Worm (Caenorhabditis elegans) whole organism, L3 larva: Measurements from ENCODE around the gene sru-23.
"Not testable (repeated sequence)": the region's sequence is repeated elsewhere in the genome, so short reads cannot be mapped to it uniquely, and the experiment has no call there.

Experiments used
- aly-2 ChIP-seq: fragments of 150-350 bp; optimal IDR thresholded peaks from 2 replicates; lab custom pipeline; 2014; ENCODE audit warnings: missing biosample characterization, missing genetic modification characterization
- ceh-16 ChIP-seq: sonication (generic microtip); optimal IDR thresholded peaks from 2 replicates; lab custom pipeline; 2017; ENCODE audit warnings: missing biosample characterization, missing genetic modification characterization
- ceh-82 ChIP-seq: fragments of 150-350 bp; optimal IDR thresholded peaks from 2 replicates; lab custom pipeline; 2014; ENCODE audit warnings: missing biosample characterization, missing genetic modification characterization
- ceh-9 ChIP-seq: sonication (generic microtip); optimal IDR thresholded peaks from 2 replicates; lab custom pipeline; 2018; ENCODE audit warnings: missing biosample characterization, missing genetic modification characterization
- daf-12 ChIP-seq: fragments of 150-350 bp; optimal IDR thresholded peaks from 2 replicates; lab custom pipeline; 2014; ENCODE audit warnings: missing biosample characterization, missing genetic modification reagents, missing genetic modification characterization
- egl-27 ChIP-seq: sonication (generic microtip); optimal IDR thresholded peaks from 4 replicates; lab custom pipeline; 2017; ENCODE audit warnings: missing biosample characterization, missing genetic modification reagents, missing genetic modification characterization
- egl-5 ChIP-seq: fragments of 150-350 bp; optimal IDR thresholded peaks from 2 replicates; lab custom pipeline; 2017; ENCODE audit warnings: missing biosample characterization, missing genetic modification reagents, missing genetic modification characterization, inconsistent platforms
- elt-1 ChIP-seq: fragments of 150-350 bp; optimal IDR thresholded peaks from 2 replicates; lab custom pipeline; 2014; ENCODE audit warnings: missing biosample characterization, missing genetic modification characterization
- elt-2 ChIP-seq: sonication (generic microtip); optimal IDR thresholded peaks from 2 replicates; lab custom pipeline; 2016; ENCODE audit warnings: missing genetic modification reagents, mild to moderate bottlenecking, missing genetic modification characterization, missing compliant biosample characterization
- elt-3 ChIP-seq, 3 experiments: fragments of 150-350 bp in 1 of 3; sonication (generic microtip) in 2 of 3; optimal IDR thresholded peaks; 2 replicates in 2 of 3; 4 replicates in 1 of 3; lab custom pipeline; 2014 to 2017; ENCODE audit warnings: missing biosample characterization in 3 of 3, missing genetic modification characterization in 3 of 3
- eor-1 ChIP-seq, 2 experiments: fragments of 150-350 bp; optimal IDR thresholded peaks; 2 replicates each; lab custom pipeline; 2014 to 2018; ENCODE audit warnings: missing biosample characterization in 2 of 2, missing genetic modification characterization in 2 of 2
- fkh-10 ChIP-seq: sonication (generic microtip); optimal IDR thresholded peaks from 2 replicates; lab custom pipeline; 2017; ENCODE audit warnings: missing biosample characterization, missing genetic modification reagents, missing genetic modification characterization
- fkh-2 ChIP-seq: fragments of 150-350 bp; optimal IDR thresholded peaks from 2 replicates; lab custom pipeline; 2014; ENCODE audit warnings: missing biosample characterization, missing genetic modification reagents, missing genetic modification characterization
- fos-1 ChIP-seq: fragments of 150-350 bp; optimal IDR thresholded peaks from 2 replicates; lab custom pipeline; 2014; ENCODE audit warnings: missing biosample characterization, missing genetic modification characterization
- lsy-12 ChIP-seq: sonication (generic microtip); optimal IDR thresholded peaks from 2 replicates; lab custom pipeline; 2016; ENCODE audit warnings: mild to moderate bottlenecking, missing genetic modification characterization, missing compliant biosample characterization
- mdl-1 ChIP-seq: fragments of 150-350 bp; optimal IDR thresholded peaks from 2 replicates; lab custom pipeline; 2014; ENCODE audit warnings: missing biosample characterization, missing genetic modification characterization
- mml-1 ChIP-seq: fragments of 150-350 bp; sonication (generic microtip); optimal IDR thresholded peaks from 3 replicates; lab custom pipeline; 2014; ENCODE audit warnings: missing biosample characterization, missing genetic modification characterization
- nhr-11 ChIP-seq: fragments of 150-350 bp; optimal IDR thresholded peaks from 2 replicates; lab custom pipeline; 2014; ENCODE audit warnings: missing biosample characterization, missing genetic modification characterization
- nhr-12 ChIP-seq: fragments of 150-350 bp; optimal IDR thresholded peaks from 2 replicates; lab custom pipeline; 2014; ENCODE audit warnings: missing biosample characterization, missing genetic modification characterization
- nhr-23 ChIP-seq: fragments of 150-350 bp; optimal IDR thresholded peaks from 2 replicates; lab custom pipeline; 2014; ENCODE audit warnings: missing biosample characterization, missing genetic modification reagents, missing genetic modification characterization
- nhr-237 ChIP-seq: fragments of 150-350 bp; optimal IDR thresholded peaks from 2 replicates; lab custom pipeline; 2014; ENCODE audit warnings: missing biosample characterization, missing genetic modification characterization
- nhr-25 ChIP-seq: sonication (generic microtip); optimal IDR thresholded peaks from 2 replicates; lab custom pipeline; 2017; ENCODE audit warnings: missing biosample characterization, missing genetic modification characterization
- nhr-43 ChIP-seq: sonication (generic microtip); optimal IDR thresholded peaks from 2 replicates; lab custom pipeline; 2016; ENCODE audit warnings: mild to moderate bottlenecking, missing genetic modification characterization, missing compliant biosample characterization; ENCODE audit not compliant: poor library complexity, severe bottlenecking
- nhr-67 ChIP-seq: fragments of 150-350 bp; optimal IDR thresholded peaks from 2 replicates; lab custom pipeline; 2014; ENCODE audit warnings: missing biosample characterization, missing genetic modification characterization
- nhr-76 ChIP-seq: fragments of 150-350 bp; sonication (generic microtip); optimal IDR thresholded peaks from 5 replicates; lab custom pipeline; 2014; ENCODE audit warnings: missing biosample characterization, missing genetic modification characterization
- nhr-77 ChIP-seq: fragments of 150-350 bp; optimal IDR thresholded peaks from 2 replicates; lab custom pipeline; 2014; ENCODE audit warnings: missing biosample characterization, missing genetic modification characterization
- pha-4 ChIP-seq: fragments of 150-350 bp; optimal IDR thresholded peaks from 2 replicates; lab custom pipeline; 2014; ENCODE audit warnings: missing biosample characterization, missing genetic modification reagents, missing genetic modification characterization
- pqm-1 ChIP-seq: fragments of 150-350 bp; optimal IDR thresholded peaks from 2 replicates; lab custom pipeline; 2017; ENCODE audit warnings: missing biosample characterization, missing genetic modification characterization, inconsistent platforms
- sea-2 ChIP-seq: fragments of 150-350 bp; sonication (generic microtip); optimal IDR thresholded peaks from 4 replicates; lab custom pipeline; 2014; ENCODE audit warnings: missing biosample characterization, missing genetic modification reagents, missing genetic modification characterization
- snpc-4 ChIP-seq: fragments of 150-350 bp; optimal IDR thresholded peaks from 2 replicates; lab custom pipeline; 2014; ENCODE audit warnings: missing biosample characterization, missing genetic modification characterization
- tbx-2 ChIP-seq: sonication (generic microtip); optimal IDR thresholded peaks from 2 replicates; lab custom pipeline; 2016; ENCODE audit warnings: mild to moderate bottlenecking, missing genetic modification characterization, missing compliant biosample characterization
- zag-1 ChIP-seq: fragments of 150-350 bp; optimal IDR thresholded peaks from 2 replicates; lab custom pipeline; 2014; ENCODE audit warnings: missing biosample characterization, missing genetic modification characterization
- ztf-11 ChIP-seq: fragments of 150-350 bp; optimal IDR thresholded peaks from 2 replicates; lab custom pipeline; 2014; ENCODE audit warnings: missing biosample characterization, missing genetic modification characterization
- ztf-4 ChIP-seq: fragments of 150-350 bp; optimal IDR thresholded peaks from 2 replicates; lab custom pipeline; 2014; ENCODE audit warnings: missing biosample characterization, missing genetic modification characterization

sru-23 gene

DNA sequence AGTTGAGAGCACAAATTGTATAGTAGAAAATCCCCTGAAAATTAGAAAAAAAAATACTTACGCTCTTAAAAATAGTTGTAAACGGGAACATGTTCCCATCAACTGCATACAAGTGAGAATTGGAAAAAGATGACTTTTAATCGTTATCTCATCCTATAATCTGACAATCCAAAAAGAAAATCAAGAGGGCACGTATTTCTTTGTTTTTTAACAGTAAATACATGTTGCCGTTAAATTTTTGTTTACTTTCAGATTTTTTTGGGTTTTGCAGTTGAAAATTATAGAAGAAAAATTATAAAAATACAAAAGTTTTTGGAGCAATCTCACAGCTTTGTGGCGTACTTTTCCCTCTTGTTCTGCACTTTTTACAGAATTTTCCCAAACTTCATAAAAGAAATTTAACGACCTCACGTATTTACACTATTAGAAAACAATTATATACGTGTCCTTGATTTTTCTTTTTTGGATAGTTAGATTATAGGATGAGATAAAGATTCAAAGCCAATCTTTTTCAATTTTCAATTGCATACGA, 24.3 kb upstream of the sru-23 start, which contains the start of the genes C06C6.9 and C06C6.8:
C06C6.9 (minus strand) TSS at position 101 of the 532 bp plus-strand sequence.
C06C6.8 (plus strand) TSS at position 482 of the 532 bp plus-strand sequence.
- TF ChIP-seq sea-2 (no peak), lsy-12 (no peak), fkh-10 (GFP tag; lab: Kevin White, UChicago) (no peak), elt-3 (tag; optimal IDR thresholded peaks at IDR 0.05; lab: Kevin White, UChicago) (no peak), nhr-11 (no peak)

DNA sequence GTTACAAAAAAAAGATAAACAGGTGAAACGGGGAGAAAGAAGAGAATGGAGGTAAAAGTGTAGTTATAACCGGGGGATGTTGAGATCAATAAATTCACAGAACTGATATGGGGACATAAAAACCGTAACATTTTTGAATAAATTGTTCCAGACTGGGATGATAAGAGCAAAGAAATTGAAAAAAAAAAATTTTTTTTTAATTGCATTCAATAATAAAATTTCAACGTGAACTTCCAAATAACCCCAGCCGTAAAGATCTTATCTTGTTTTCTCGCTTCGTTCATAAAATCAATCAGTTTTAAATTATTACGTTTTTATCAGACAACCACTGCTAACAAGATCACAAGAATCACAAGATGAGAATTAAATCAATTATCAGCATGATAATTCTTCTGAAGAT, 19.5 kb upstream of the sru-23 start, which contains the start of gene C06C6.7:
C06C6.7 (plus strand) TSS at position 301 of the 400 bp plus-strand sequence.
- not testable (repeated sequence) for TF ChIP-seq mdl-1 (tag; lab: Kevin White, UChicago); lsy-12; ceh-16 (tag; lab: Kevin White, UChicago)
- TF ChIP-seq, all 47 proteins: peak for 0; not testable (repeated sequence) for 47

DNA sequence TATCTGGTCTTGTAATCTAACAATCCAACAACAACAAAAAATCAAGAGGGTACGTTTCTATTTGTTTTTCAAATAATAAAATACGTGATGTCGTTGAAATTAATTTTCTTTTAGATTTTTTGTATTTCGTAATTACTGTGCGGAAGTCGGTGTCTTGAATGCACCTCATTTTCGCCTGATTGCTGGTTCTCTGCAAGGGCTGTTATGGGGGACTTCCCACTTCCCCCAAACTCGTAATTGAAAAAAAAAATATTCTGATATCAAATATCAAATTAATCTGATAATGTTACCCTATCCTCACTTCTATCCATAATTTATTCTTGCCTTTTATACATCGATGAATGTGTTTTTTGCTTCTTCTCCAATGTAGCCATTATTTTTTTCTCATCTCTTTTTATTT, 15.7 kb upstream of the sru-23 start, which contains the start of gene F36G9.15:
F36G9.15 (minus strand) TSS at position 101 of the 400 bp plus-strand sequence.
- TF ChIP-seq mml-1 (tag; lab: Kevin White, UChicago) (no peak), nhr-25 (tag; lab: Kevin White, UChicago) (no peak), nhr-237 (no peak), egl-5 (tag; lab: Kevin White, UChicago) (no peak)
- TF ChIP-seq, all 47 proteins: peak for 0

DNA sequence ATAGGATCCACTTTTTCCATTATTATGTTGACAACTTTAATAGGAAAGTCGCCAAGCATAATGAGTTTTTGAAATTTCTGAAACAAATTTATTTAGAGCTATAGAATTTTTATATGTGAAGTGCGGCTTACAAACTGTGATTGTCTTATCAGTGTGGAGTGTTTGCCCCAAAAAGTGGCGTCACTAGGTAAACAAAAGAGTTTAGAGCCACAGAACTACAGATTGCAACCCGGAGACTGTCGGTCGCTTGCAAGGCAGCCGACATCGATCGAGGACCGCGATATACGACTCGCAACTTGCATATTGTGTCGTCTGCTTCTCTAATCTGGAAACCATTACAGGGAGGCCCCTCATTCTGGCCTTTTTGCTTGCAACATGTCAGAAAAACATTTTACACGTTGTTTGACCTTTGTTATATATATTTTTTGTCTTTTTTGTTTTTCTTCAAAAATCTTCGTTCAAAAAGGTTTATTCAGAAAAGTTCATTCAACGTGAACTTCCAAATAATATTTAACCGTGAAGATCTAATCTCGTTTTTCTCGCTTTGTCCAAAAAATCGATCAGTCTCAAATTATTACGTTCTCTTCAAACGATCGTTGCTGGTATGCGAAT, 10.5 kb upstream of the sru-23 start, which contains the start of the genes fbxa-99 and F36G9.13:
fbxa-99 (minus strand) TSS at position 122 of the 612 bp plus-strand sequence.
F36G9.13 (plus strand) TSS at position 562 of the 612 bp plus-strand sequence.
- TF ChIP-seq elt-2 (peak; percentile 67), nhr-77 (no peak), pqm-1 (tag; lab: Kevin White, UChicago) (peak; percentile 65)

DNA sequence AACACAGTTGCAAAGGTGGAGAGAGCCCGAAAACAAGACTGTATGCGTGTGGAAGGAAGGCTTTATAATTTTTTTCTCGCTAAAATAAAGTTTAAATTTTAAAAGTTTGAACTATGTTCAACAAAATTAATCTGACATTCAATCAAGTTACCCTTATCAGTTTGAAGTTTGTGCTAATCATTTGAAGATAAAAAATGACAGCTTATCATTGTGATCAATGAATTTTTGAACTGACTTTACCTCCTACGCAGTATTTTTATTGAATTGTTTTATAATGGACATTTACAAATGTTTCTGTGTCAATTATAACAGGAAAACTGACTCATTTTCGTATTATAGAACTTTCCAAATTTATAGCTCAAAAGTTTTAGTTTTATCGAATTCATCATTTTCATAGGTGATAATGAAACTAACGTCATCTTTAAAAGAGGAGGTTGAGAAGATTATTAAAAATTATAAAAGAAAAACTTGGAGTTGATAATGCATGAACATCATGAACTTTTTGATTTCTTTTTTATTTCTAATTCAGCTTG, 5.9 kb upstream of the sru-23 start, which contains the start of gene oac-20:
oac-20 (plus strand) TSS at position 483 of the 533 bp plus-strand sequence.
- TF ChIP-seq aly-2 (tag; lab: Kevin White, UChicago), result no peak
- no peak for TF ChIP-seq fos-1 (tag; lab: Kevin White, UChicago)
- no peak for TF ChIP-seq nhr-67
- no peak for TF ChIP-seq sea-2
- no peak for TF ChIP-seq ztf-4
- TF ChIP-seq pqm-1 (tag; lab: Kevin White, UChicago), result peak; percentile 76
- TF ChIP-seq ztf-11 (tag; lab: Kevin White, UChicago), result no peak
- peak; percentile 92 for TF ChIP-seq elt-2

DNA sequence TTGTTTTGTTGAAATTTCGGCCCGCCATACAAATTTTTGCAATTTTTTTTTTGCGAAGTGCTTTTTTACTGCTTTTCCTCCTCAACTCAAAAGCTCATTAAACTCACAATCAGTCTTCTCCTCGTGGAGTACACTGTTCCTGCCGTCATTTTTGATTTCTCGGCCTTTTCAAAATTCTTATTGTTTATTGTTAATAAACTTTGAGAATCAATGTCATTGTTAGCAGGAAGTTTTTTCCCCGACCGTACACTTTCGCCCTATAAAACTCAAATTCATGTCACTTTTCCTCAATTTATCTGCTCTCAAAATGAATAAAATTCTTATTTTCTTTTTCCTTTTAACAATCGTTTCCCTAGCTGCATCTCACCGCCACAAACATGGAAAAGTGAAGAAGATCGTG, 3.5 kb upstream of the sru-23 start, which contains the start of gene clec-232:
clec-232 (plus strand) TSS at position 301 of the 400 bp plus-strand sequence.
- no peak for TF ChIP-seq tbx-2 (tag; lab: Kevin White, UChicago)

DNA sequence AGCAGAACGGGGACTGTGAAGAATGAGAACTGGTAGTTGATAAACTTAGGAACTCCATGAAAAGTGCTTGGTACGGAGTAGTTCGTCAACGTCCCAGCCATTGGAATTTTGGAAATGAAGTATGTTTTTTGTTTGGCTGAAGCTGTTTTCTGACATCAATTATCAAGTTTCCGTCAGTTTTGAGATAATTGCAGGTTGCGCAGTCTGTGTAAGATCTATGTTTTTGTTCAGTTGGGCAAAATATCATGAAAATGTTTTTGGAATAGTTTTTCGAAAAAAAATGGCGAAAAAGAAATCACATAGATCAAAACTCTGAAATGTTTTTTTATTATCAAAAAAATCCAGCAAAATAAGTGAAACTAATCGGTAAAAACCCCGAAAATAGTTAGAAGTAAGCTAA, 2.5 kb upstream of the sru-23 start, which contains the start of gene sru-22:
sru-22 (minus strand) TSS at position 101 of the 400 bp plus-strand sequence.
- TF ChIP-seq nhr-23 (tag; lab: Kevin White, UChicago) (no peak), sea-2 (no peak), nhr-76 (tag; lab: Kevin White, UChicago) (no peak), nhr-43 (no peak), pqm-1 (tag; lab: Kevin White, UChicago) (no peak), fkh-10 (GFP tag; lab: Kevin White, UChicago) (no peak), ceh-9 (tag; lab: Kevin White, UChicago) (no peak), tbx-2 (tag; lab: Kevin White, UChicago) (no peak), lsy-12 (no peak), nhr-11 (no peak), nhr-67 (no peak), ztf-11 (tag; lab: Kevin White, UChicago) (no peak)

DNA sequence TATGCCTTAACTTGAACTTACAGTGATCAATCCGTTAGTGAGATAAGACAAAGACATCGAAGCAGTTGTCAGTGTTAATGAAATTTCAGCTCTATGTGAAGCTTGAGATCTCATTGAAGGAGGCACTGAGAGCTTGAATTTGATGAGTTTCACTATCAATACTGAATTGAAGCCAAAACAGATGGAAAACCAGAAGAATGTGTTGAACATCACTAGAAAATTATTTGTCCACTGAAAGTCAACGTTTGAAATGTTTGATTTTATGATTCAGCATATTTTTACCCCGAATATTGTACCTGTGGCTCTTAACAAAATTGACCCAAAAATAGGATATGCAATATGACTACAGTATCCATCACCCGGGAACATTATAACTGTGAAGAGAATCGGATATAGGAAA, 1.6 kb downstream of the sru-23 start:
- TF ChIP-seq daf-12 (tag; lab: Kevin White, UChicago) (no peak), snpc-4 (tag; lab: Kevin White, UChicago) (no peak), nhr-11 (no peak), fos-1 (tag; lab: Kevin White, UChicago) (no peak), tbx-2 (tag; lab: Kevin White, UChicago) (no peak), fkh-10 (GFP tag; lab: Kevin White, UChicago) (no peak), elt-3 (tag; optimal IDR thresholded peaks at IDR 0.05; lab: Kevin White, UChicago) (no peak), zag-1 (tag; lab: Kevin White, UChicago) (no peak), pqm-1 (tag; lab: Kevin White, UChicago) (no peak), nhr-25 (tag; lab: Kevin White, UChicago) (no peak), fkh-2 (tag; lab: Kevin White, UChicago) (no peak), eor-1 (tag; optimal IDR thresholded peaks at IDR 0.05; lab: Kevin White, UChicago) (no peak), egl-27 (tag; lab: Kevin White, UChicago) (no peak), nhr-237 (no peak), elt-1 (no peak), nhr-12 (tag; lab: Kevin White, UChicago) (no peak), pha-4 (tag; lab: Kevin White, UChicago) (no peak), ceh-82 (no peak), nhr-43 (no peak)
